Worm (Caenorhabditis elegans): ENCODE results near the gene Y17G9A.3.

DNA sequence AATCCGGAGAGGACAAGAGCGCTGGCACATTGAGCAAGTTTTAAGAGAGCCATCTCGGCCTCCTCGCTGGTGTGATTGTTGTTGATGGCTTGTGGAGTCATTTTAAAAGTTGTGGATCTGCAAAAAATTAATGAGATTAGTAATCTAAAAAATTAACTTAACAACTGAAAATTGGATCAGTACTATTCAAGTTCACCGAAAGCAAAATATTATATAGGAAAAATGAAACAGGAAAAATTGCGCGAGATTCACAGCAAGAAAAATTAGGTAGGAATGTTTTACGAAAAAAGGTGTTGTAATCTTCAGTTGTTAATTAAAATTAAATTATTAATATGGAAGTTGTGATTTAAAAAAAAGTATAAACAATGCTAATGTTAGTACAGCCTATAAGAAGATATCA, 28.8 kb upstream of the Y17G9A.3 start, which contains the start of gene T08B6.1:
- TF ChIP-seq klf-2 (GFP tag; conservative IDR thresholded peaks at IDR 0.05) (no peak), T22C8.4 (GFP tag; IDR thresholded peaks at IDR 0.05) (no peak), med-1 (GFP tag; optimal IDR thresholded peaks at IDR 0.05; ENCODE audit: insufficient read depth) (no peak), ref-1 (GFP tag; conservative IDR thresholded peaks at IDR 0.05) (no peak), flt-1 (GFP tag; IDR thresholded peaks at IDR 0.05) (no peak), ztf-29 (GFP tag; IDR thresholded peaks at IDR 0.05) (no peak)

Measured in whole organism, midembryonic.